Worm (Caenorhabditis elegans): ENCODE data around the gene C34C12.2.
A peak's percentile ranks its signal among the peaks of the same experiment; 100 is the strongest.

C34C12.2 gene

ce11 chrIII:3423924-3424323, 29.7 kb upstream of the C34C12.2 start:
- no peak for TF ChIP-seq dpl-1 (GFP tag; optimal IDR thresholded peaks at IDR 0.05)
- TF ChIP-seq mab-9 (GFP tag; IDR thresholded peaks at IDR 0.05) = no peak
- TF ChIP-seq tlp-1 (tag; optimal IDR thresholded peaks at IDR 0.05) = no peak
- TF ChIP-seq nhr-76 (tag; optimal IDR thresholded peaks at IDR 0.05) = no peak
- TF ChIP-seq pag-3 (tag; optimal IDR thresholded peaks at IDR 0.05; ENCODE audit: borderline replicate concordance, insufficient read depth) = no peak
- no peak for TF ChIP-seq ztf-11 (tag; optimal IDR thresholded peaks at IDR 0.05)
- no peak for TF ChIP-seq grh-1 (GFP tag; IDR thresholded peaks at IDR 0.05)
- no peak for TF ChIP-seq lin-15B (tag; optimal IDR thresholded peaks at IDR 0.05)
- TF ChIP-seq vab-15 (tag; optimal IDR thresholded peaks at IDR 0.05) = no peak
- no peak for TF ChIP-seq fkh-10 (GFP tag; optimal IDR thresholded peaks at IDR 0.05)

- TF ChIP-seq irx-1 (tag; optimal IDR thresholded peaks at IDR 0.05) (no peak), unc-130 (tag; optimal IDR thresholded peaks at IDR 0.05) (no peak), efl-1 (optimal IDR thresholded peaks at IDR 0.05) (no peak), efl-1 (GFP tag; optimal IDR thresholded peaks at IDR 0.05 in 1 of 2) (peak in 1 of 2 experiments; percentile 34), unc-86 (tag; optimal IDR thresholded peaks at IDR 0.05) (no peak), C16A3.4 (tag; optimal IDR thresholded peaks at IDR 0.05) (no peak), ceh-82 (tag; optimal IDR thresholded peaks at IDR 0.05) (no peak), ztf-11 (tag; optimal IDR thresholded peaks at IDR 0.05) (no peak), egl-27 (tag; optimal IDR thresholded peaks at IDR 0.05) (no peak)
Measured at ce11 chrIII:3425438-3425837, 28.1 kb upstream of the C34C12.2 start, which contains the start of gene metl-18. metl-18 (plus strand) TSS chrIII:3425738.

- TF ChIP-seq nhr-76 (tag; optimal IDR thresholded peaks at IDR 0.05) (no peak), ets-5 (GFP tag; IDR thresholded peaks at IDR 0.05) (no peak), pqm-1 (tag; optimal IDR thresholded peaks at IDR 0.05) (no peak), tbx-2 (tag; optimal IDR thresholded peaks at IDR 0.05) (no peak), nhr-77 (tag; optimal IDR thresholded peaks at IDR 0.05) (no peak), lin-15B (tag; optimal IDR thresholded peaks at IDR 0.05) (no peak), isw-1 (GFP tag; IDR thresholded peaks at IDR 0.05) (no peak), mdl-1 (tag; optimal IDR thresholded peaks at IDR 0.05) (no peak), lsy-2 (tag; optimal IDR thresholded peaks at IDR 0.05) (no peak), unc-86 (tag; optimal IDR thresholded peaks at IDR 0.05) (no peak), zip-4 (GFP tag; optimal IDR thresholded peaks at IDR 0.05) (no peak), unc-130 (tag; optimal IDR thresholded peaks at IDR 0.05) (no peak), ceh-63 (GFP tag; optimal IDR thresholded peaks at IDR 0.05) (no peak), nhr-85 (tag) (no peak), nhr-71 (tag; optimal IDR thresholded peaks at IDR 0.05) (no peak), hlh-17 (GFP tag; optimal IDR thresholded peaks at IDR 0.05; ENCODE audit: borderline replicate concordance) (no peak)
Measured at ce11 chrIII:3426741-3427140, 26.8 kb upstream of the C34C12.2 start.

- TF ChIP-seq tbx-2 (tag; optimal IDR thresholded peaks at IDR 0.05) (no peak), blmp-1 (tag; optimal IDR thresholded peaks at IDR 0.05) (no peak), hlh-17 (GFP tag; optimal IDR thresholded peaks at IDR 0.05; ENCODE audit: borderline replicate concordance) (no peak), lir-3 (tag; optimal IDR thresholded peaks at IDR 0.05; ENCODE audit: poor library complexity) (no peak), lin-14 (GFP tag; optimal IDR thresholded peaks at IDR 0.05) (no peak), irx-1 (tag; optimal IDR thresholded peaks at IDR 0.05) (no peak), ceh-90 (tag; optimal IDR thresholded peaks at IDR 0.05) (no peak), elt-2 (tag; optimal IDR thresholded peaks at IDR 0.05) (no peak), nhr-84 (tag; optimal IDR thresholded peaks at IDR 0.05) (no peak), mab-9 (GFP tag; IDR thresholded peaks at IDR 0.05) (no peak), lsy-2 (tag; optimal IDR thresholded peaks at IDR 0.05) (no peak), rnt-1 (tag; optimal IDR thresholded peaks at IDR 0.05) (no peak), nhr-90 (tag; optimal IDR thresholded peaks at IDR 0.05; ENCODE audit: poor library complexity) (no peak), ceh-63 (GFP tag; optimal IDR thresholded peaks at IDR 0.05) (no peak), efl-1 (optimal IDR thresholded peaks at IDR 0.05) (no peak), efl-1 (GFP tag; optimal IDR thresholded peaks at IDR 0.05 in 1 of 2) (no peak), fkh-10 (GFP tag; optimal IDR thresholded peaks at IDR 0.05) (no peak), hpl-2 (GFP tag; optimal IDR thresholded peaks at IDR 0.05) (no peak), fkh-4 (tag; optimal IDR thresholded peaks at IDR 0.05; ENCODE audit: borderline replicate concordance) (no peak), C16A3.4 (tag; optimal IDR thresholded peaks at IDR 0.05) (no peak)
Measured at ce11 chrIII:3428574-3428973, 25.0 kb upstream of the C34C12.2 start.

All from whole organism, L1 larva.